Worm (Caenorhabditis elegans): Measurements from ENCODE around the gene K03B4.4.
A peak's percentile ranks its signal among the peaks of the same experiment; 100 is the strongest.

The K03B4.4 gene

ce11 chrV:4731154-4731961 is 49.6 kb downstream of the K03B4.4 start, which contains the start of gene F39G3.3:
Gene F39G3.3 (plus strand): TSS chrV:4731911.
- no peak for TF ChIP-seq snpc-4 (tag; optimal IDR thresholded peaks at IDR 0.05)
- TF ChIP-seq fos-1 (tag; optimal IDR thresholded peaks at IDR 0.05), result no peak
- no peak for TF ChIP-seq nhr-237 (tag; optimal IDR thresholded peaks at IDR 0.05)
- TF ChIP-seq elt-3 (tag; optimal IDR thresholded peaks at IDR 0.05), result no peak
- TF ChIP-seq mdl-1 (tag; optimal IDR thresholded peaks at IDR 0.05), result no peak
- TF ChIP-seq ztf-4 (tag; optimal IDR thresholded peaks at IDR 0.05), result no peak
- no peak for TF ChIP-seq lsy-12 (tag; optimal IDR thresholded peaks at IDR 0.05)
- peak; percentile 4 for TF ChIP-seq pqm-1 (tag; optimal IDR thresholded peaks at IDR 0.05)
- TF ChIP-seq nhr-76 (tag; optimal IDR thresholded peaks at IDR 0.05), result no peak
- no peak for TF ChIP-seq elt-1 (tag; optimal IDR thresholded peaks at IDR 0.05)
- TF ChIP-seq nhr-11 (tag; optimal IDR thresholded peaks at IDR 0.05), result no peak
- TF ChIP-seq lin-15B (tag; optimal IDR thresholded peaks at IDR 0.05), result peak; percentile 11
- peak; percentile 81 for TF ChIP-seq hmg-11 (tag; optimal IDR thresholded peaks at IDR 0.05)
- peak; percentile 80 for TF ChIP-seq egl-5 (tag; optimal IDR thresholded peaks at IDR 0.05)
- TF ChIP-seq ceh-28 (tag; optimal IDR thresholded peaks at IDR 0.05), result no peak
- TF ChIP-seq ceh-16 (tag; optimal IDR thresholded peaks at IDR 0.05), result no peak
- TF ChIP-seq mml-1 (tag; optimal IDR thresholded peaks at IDR 0.05), result no peak
- TF ChIP-seq unc-39 (tag; optimal IDR thresholded peaks at IDR 0.05), result no peak
- TF ChIP-seq fkh-10 (GFP tag; optimal IDR thresholded peaks at IDR 0.05), result no peak
- TF ChIP-seq ceh-82 (tag; optimal IDR thresholded peaks at IDR 0.05), result no peak
- peak; percentile 52 for TF ChIP-seq skn-1 (tag; optimal IDR thresholded peaks at IDR 0.05)
- TF ChIP-seq nhr-12 (tag; optimal IDR thresholded peaks at IDR 0.05), result no peak
- no peak for TF ChIP-seq ZK546.5 (tag; optimal IDR thresholded peaks at IDR 0.05)
- TF ChIP-seq nhr-28 (tag; optimal IDR thresholded peaks at IDR 0.05), result no peak
- no peak for TF ChIP-seq nhr-25 (tag; optimal IDR thresholded peaks at IDR 0.05)
- no peak for TF ChIP-seq zag-1 (tag; optimal IDR thresholded peaks at IDR 0.05)
- no peak for TF ChIP-seq eor-1 (tag; optimal IDR thresholded peaks at IDR 0.05)
- TF ChIP-seq elt-2 (tag; optimal IDR thresholded peaks at IDR 0.05), result peak; percentile 33
- TF ChIP-seq ztf-11 (tag; optimal IDR thresholded peaks at IDR 0.05), result no peak
- TF ChIP-seq jun-1 (tag; optimal IDR thresholded peaks at IDR 0.05), result no peak
- TF ChIP-seq aly-2 (tag; optimal IDR thresholded peaks at IDR 0.05), result no peak
- no peak for TF ChIP-seq daf-12 (tag; optimal IDR thresholded peaks at IDR 0.05)
- peak; percentile 72 for TF ChIP-seq nfya-1 (tag; optimal IDR thresholded peaks at IDR 0.05; ENCODE audit: insufficient read depth)
- TF ChIP-seq R02D3.7 (tag; optimal IDR thresholded peaks at IDR 0.05), result no peak
- TF ChIP-seq pha-4 (tag; optimal IDR thresholded peaks at IDR 0.05), result peak; percentile 77
- TF ChIP-seq nhr-43 (tag; optimal IDR thresholded peaks at IDR 0.05; ENCODE audit: poor library complexity, severe bottlenecking), result peak; percentile 58
- peak; percentile 94 for TF ChIP-seq lin-39 (tag; optimal IDR thresholded peaks at IDR 0.05)
- TF ChIP-seq sea-2 (GFP tag; optimal IDR thresholded peaks at IDR 0.05), result no peak
- no peak for TF ChIP-seq ceh-9 (tag; optimal IDR thresholded peaks at IDR 0.05)
- no peak for TF ChIP-seq nhr-67 (tag; optimal IDR thresholded peaks at IDR 0.05)
- TF ChIP-seq fkh-2 (tag; optimal IDR thresholded peaks at IDR 0.05), result no peak
- no peak for TF ChIP-seq nhr-77 (tag; optimal IDR thresholded peaks at IDR 0.05)
- no peak for TF ChIP-seq tbx-2 (tag; optimal IDR thresholded peaks at IDR 0.05)
- TF ChIP-seq ama-1 (optimal IDR thresholded peaks at IDR 0.05), result peak; percentile 24
- TF ChIP-seq nhr-23 (tag; optimal IDR thresholded peaks at IDR 0.05), result peak; percentile 45
- no peak for TF ChIP-seq unc-62 (GFP tag; optimal IDR thresholded peaks at IDR 0.05)
- TF ChIP-seq egl-27 (tag; optimal IDR thresholded peaks at IDR 0.05), result no peak

Data from whole organism, L3 larva.